Worm (Caenorhabditis elegans) whole organism, mixed stage, embryonic: ENCODE results near the gene ZK154.1.

Experiments
- blmp-1 ChIP-seq: fragments of 150-350 bp; optimal IDR thresholded peaks from 2 replicates; lab custom pipeline; 2014; ENCODE audit warnings: missing biosample characterization, missing genetic modification characterization
- elt-3 ChIP-seq: fragments of 150-350 bp; optimal IDR thresholded peaks from 2 replicates; lab custom pipeline; 2014; ENCODE audit warnings: missing biosample characterization, missing genetic modification characterization

DNA sequence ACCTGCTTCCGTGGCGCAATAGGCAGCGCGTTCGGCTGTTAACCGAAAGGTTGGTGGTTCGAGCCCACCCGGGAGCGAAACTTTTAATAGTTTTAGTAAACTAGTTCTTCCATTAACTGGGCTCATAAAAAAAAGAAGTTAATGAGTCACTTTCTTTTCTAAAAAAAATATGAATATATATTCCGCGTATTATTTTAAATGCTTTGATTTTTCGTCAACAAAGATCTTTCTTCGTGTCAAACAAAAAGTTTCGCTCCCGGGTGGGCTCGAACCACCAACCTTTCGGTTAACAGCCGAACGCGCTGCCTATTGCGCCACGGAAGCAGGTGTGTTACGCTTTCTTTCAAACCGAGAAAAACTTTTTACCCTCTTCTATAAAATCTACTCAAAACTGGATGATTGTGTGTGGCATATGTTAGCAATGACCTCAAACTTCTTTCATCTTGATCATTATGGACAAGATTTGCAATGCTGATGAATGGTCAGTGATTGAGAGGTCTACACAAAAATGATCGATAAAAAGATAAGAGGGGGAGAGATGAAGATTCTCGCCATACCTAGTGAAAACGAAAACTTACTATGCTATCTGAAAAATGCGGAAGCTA is 5.6 kb upstream of the ZK154.1 start:
- TF ChIP-seq blmp-1 (tag; lab: Kevin White, UChicago) (no peak), elt-3 (no peak)
